Worm (Caenorhabditis elegans): ENCODE measurements around the gene Y73C8C.4.

DNA sequence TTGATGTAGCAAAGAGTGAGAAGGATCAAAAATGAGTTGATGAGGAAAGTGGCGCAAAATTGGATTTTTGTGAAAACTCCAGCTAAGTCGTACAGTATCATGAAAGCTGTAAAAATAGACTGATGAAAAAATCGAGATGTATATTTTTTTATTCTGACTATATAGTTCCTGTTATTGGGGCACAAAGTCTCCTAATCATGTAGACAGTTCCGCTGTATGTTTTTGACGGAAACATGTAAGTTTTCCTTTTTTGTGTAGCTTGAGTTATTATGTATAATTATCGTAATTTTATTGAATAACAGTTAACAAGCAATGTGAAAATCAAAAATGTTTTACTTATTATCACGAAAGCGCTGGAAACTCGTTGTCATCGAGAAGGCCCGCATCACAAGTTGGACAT, 5.5 kb upstream of the Y73C8C.4 start, which contains the start of gene str-68:
- TF ChIP-seq ceh-13 (GFP tag; optimal IDR thresholded peaks at IDR 0.05) (no peak), F13C5.2 (tag; optimal IDR thresholded peaks at IDR 0.05) (no peak), tra-4 (tag; optimal IDR thresholded peaks at IDR 0.05) (no peak)

Data from whole organism, early embryonic.